Worm (Caenorhabditis elegans): ENCODE measurements around the gene chpf-2.

ce11 chrV:3040930-3041329 is 1.7 kb upstream of the chpf-2 start:
- TF ChIP-seq cey-2 (tag; optimal IDR thresholded peaks at IDR 0.05; ENCODE audit: borderline replicate concordance, insufficient read depth), result no peak
- no peak for TF ChIP-seq mep-1 (tag; optimal IDR thresholded peaks at IDR 0.05)
- TF ChIP-seq skn-1 (tag; optimal IDR thresholded peaks at IDR 0.05), result no peak
- TF ChIP-seq hlh-30 (tag; optimal IDR thresholded peaks at IDR 0.05; ENCODE audit: insufficient read depth), result no peak

All from whole organism, L4 larva.